Worm (Caenorhabditis elegans): ENCODE results near the gene srz-25.

Gene srz-25

DNA sequence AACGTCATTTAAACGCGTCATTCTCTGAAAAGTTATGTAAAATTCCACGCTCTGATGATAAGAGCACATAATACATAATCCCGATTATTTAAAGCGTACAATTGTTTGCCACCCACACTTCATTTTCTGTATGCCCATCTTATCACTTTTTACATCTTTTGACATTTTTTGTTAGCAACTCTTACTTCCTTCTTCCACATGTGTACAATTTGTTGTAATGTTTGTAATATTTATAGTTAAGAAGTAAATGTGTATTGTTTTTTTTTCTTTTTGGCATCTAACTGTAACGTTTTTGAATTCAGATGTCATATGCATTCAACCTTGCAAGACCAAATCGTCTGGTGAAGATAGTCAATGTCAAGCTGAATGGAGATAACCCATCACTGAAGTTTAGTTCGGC, 19.7 kb upstream of the srz-25 start, which contains the start of gene fbxa-136:
Gene fbxa-136, plus strand, starts transcription at position 301 of the 400 bp plus-strand sequence.
- no peak for TF ChIP-seq scrt-1 (GFP tag; IDR thresholded peaks at IDR 0.05)
- no peak for TF ChIP-seq hmbx-1 (tag; optimal IDR thresholded peaks at IDR 0.05)
- no peak for TF ChIP-seq flt-1 (GFP tag; IDR thresholded peaks at IDR 0.05)
- TF ChIP-seq sea-1 (GFP tag; conservative IDR thresholded peaks at IDR 0.05): no peak
- TF ChIP-seq tbx-11 (GFP tag; IDR thresholded peaks at IDR 0.05): no peak
- no peak for TF ChIP-seq F13C5.2 (tag; optimal IDR thresholded peaks at IDR 0.05)
- no peak for TF ChIP-seq hnd-1 (tag; optimal IDR thresholded peaks at IDR 0.05)
- no peak for TF ChIP-seq tbx-37 (GFP tag; conservative IDR thresholded peaks at IDR 0.05)
- no peak for TF ChIP-seq aly-1 (tag; optimal IDR thresholded peaks at IDR 0.05)
- no peak for TF ChIP-seq ceh-13 (GFP tag; optimal IDR thresholded peaks at IDR 0.05)
- TF ChIP-seq ets-7 (tag; optimal IDR thresholded peaks at IDR 0.05): no peak
- TF ChIP-seq hmg-4 (GFP tag; optimal IDR thresholded peaks at IDR 0.05): no peak
- no peak for TF ChIP-seq ama-1 (optimal IDR thresholded peaks at IDR 0.05)
- TF ChIP-seq pes-1 (GFP tag; IDR thresholded peaks at IDR 0.05): no peak
- no peak for TF ChIP-seq ceh-36 (tag; optimal IDR thresholded peaks at IDR 0.05)
- no peak for TF ChIP-seq tra-4 (tag; optimal IDR thresholded peaks at IDR 0.05)
- TF ChIP-seq B0310.2 (tag; optimal IDR thresholded peaks at IDR 0.05): no peak

DNA sequence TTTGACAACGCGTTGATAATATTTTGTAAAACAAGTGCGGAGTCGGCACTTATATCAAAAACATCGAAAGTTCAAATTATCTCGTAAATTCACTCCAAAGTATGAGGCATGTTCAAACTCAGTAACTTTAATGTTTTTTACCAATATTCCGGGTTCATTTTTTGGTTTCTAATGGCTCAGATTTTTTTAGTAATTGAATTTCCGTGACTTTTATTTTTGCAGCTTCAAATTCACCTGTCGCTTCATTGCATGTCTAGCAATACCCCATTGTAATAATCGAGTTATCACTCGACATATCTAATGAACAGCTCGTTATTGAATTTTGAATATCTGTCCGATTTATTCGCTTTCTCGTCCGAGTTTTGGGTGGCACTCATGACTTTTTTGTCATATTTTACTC, 12.7 kb upstream of the srz-25 start, which contains the start of gene srz-90:
Gene srz-90, plus strand, starts transcription at position 301 of the 400 bp plus-strand sequence.
- TF ChIP-seq tra-4 (tag; optimal IDR thresholded peaks at IDR 0.05): no peak
- TF ChIP-seq tbx-37 (GFP tag; conservative IDR thresholded peaks at IDR 0.05): no peak
- TF ChIP-seq B0310.2 (tag; optimal IDR thresholded peaks at IDR 0.05): no peak
- TF ChIP-seq aly-1 (tag; optimal IDR thresholded peaks at IDR 0.05): no peak
- no peak for TF ChIP-seq F13C5.2 (tag; optimal IDR thresholded peaks at IDR 0.05)
- TF ChIP-seq scrt-1 (GFP tag; IDR thresholded peaks at IDR 0.05): no peak
- no peak for TF ChIP-seq hmbx-1 (tag; optimal IDR thresholded peaks at IDR 0.05)
- no peak for TF ChIP-seq ceh-36 (tag; optimal IDR thresholded peaks at IDR 0.05)
- no peak for TF ChIP-seq ceh-13 (GFP tag; optimal IDR thresholded peaks at IDR 0.05)
- TF ChIP-seq hnd-1 (tag; optimal IDR thresholded peaks at IDR 0.05): no peak

DNA sequence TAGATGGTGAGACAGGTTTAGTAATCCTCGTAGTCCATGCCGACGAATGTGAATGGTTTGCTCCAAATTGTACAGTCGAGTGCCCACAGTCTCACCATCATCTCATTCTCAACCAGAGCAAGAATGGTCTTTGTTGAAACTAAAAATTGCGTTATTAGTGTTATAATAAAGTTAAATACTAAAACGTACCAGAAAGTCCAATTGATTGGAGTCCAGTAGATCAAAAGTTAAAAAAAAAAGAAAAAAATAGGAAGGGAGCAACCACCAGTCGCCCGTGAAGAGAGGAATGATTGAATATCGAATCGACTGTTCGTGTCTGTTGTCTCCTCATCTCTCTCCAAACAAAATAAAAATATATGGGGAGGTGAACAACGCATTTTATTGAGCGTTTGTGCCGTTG, 9.9 kb upstream of the srz-25 start, which contains the start of gene C18D4.12:
Gene C18D4.12, minus strand, starts transcription at position 101 of the 400 bp plus-strand sequence.
- TF ChIP-seq pes-1 (GFP tag; IDR thresholded peaks at IDR 0.05): no peak

DNA sequence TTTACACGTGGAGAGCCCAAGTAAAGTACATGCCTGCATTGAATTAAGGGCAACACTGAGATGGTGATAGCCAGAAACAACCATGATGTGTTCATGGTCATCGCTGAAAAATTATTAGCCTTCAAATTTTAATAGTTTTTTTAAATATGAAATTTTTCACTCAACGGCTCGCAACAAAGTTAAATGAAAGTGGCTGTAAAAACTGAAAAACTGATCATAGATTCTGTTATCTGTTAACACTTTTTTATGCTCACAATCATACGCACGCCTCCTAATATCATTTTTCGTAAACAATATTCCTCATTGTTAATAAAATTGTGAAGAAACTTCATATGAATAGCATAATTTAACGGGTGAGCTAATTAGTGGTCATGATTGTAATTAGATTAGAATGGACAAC, 9.0 kb upstream of the srz-25 start, which contains the start of gene C18D4.4:
Gene C18D4.4, minus strand, starts transcription at position 101 of the 400 bp plus-strand sequence.
- TF ChIP-seq ceh-13 (GFP tag; optimal IDR thresholded peaks at IDR 0.05) (no peak), aly-1 (tag; optimal IDR thresholded peaks at IDR 0.05) (no peak), sea-1 (GFP tag; conservative IDR thresholded peaks at IDR 0.05) (no peak), F13C5.2 (tag; optimal IDR thresholded peaks at IDR 0.05) (no peak), hmbx-1 (tag; optimal IDR thresholded peaks at IDR 0.05) (no peak), hmg-4 (GFP tag; optimal IDR thresholded peaks at IDR 0.05) (no peak), flt-1 (GFP tag; IDR thresholded peaks at IDR 0.05) (no peak), ama-1 (optimal IDR thresholded peaks at IDR 0.05) (no peak), tbx-37 (GFP tag; conservative IDR thresholded peaks at IDR 0.05) (no peak), scrt-1 (GFP tag; IDR thresholded peaks at IDR 0.05) (no peak), tra-4 (tag; optimal IDR thresholded peaks at IDR 0.05) (no peak)

DNA sequence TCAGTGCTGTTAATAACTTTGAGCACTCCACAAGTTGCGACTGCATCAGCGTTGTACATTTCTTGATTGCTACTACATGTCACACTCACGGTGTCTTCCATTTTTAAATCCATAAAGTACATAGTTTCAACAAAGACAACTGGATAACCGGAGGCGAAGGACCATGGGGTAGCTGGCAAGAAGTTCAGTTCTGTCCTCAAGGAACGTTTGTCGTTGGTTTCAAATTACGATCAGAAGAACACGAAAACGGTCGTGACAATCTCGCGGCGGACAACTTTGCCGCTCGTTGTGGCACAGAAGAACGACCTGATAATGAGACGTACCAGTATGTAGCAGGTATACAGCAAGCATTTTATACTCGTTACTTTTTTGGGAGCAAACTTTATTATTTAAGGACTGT, 7.7 kb upstream of the srz-25 start, which contains the start of gene C18D4.3:
Gene C18D4.3, minus strand, starts transcription at position 101 of the 400 bp plus-strand sequence.
- TF ChIP-seq pes-1 (GFP tag; IDR thresholded peaks at IDR 0.05) (no peak), B0310.2 (tag; optimal IDR thresholded peaks at IDR 0.05) (no peak), ama-1 (optimal IDR thresholded peaks at IDR 0.05) (no peak), ets-7 (tag; optimal IDR thresholded peaks at IDR 0.05) (no peak), sea-1 (GFP tag; conservative IDR thresholded peaks at IDR 0.05) (no peak), hmg-4 (GFP tag; optimal IDR thresholded peaks at IDR 0.05) (no peak), hmbx-1 (tag; optimal IDR thresholded peaks at IDR 0.05) (no peak)

DNA sequence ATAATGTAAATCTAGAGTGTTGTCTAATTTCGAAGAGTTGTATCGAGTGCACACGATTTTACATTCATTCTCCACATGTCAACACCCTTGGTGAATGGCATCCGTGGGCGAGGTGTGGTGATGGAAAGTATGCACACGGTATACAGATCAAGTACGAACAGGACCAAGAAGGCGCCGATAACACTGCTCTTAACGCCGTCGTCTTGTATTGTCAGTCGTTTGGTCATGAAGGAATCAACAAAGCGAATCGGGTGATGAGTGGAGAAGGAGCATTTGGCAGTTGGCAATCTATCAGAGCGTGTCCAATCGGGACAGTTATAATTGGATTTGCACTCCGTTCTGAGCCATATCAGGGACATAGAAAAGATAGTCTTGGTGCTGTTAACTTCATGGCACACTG, 7.2 kb upstream of the srz-25 start:
- TF ChIP-seq B0310.2 (tag; optimal IDR thresholded peaks at IDR 0.05) (no peak), flt-1 (GFP tag; IDR thresholded peaks at IDR 0.05) (no peak), sea-1 (GFP tag; conservative IDR thresholded peaks at IDR 0.05) (no peak), hmbx-1 (tag; optimal IDR thresholded peaks at IDR 0.05) (no peak), pes-1 (GFP tag; IDR thresholded peaks at IDR 0.05) (no peak), scrt-1 (GFP tag; IDR thresholded peaks at IDR 0.05) (no peak), ceh-13 (GFP tag; optimal IDR thresholded peaks at IDR 0.05) (no peak), ets-7 (tag; optimal IDR thresholded peaks at IDR 0.05) (no peak), tra-4 (tag; optimal IDR thresholded peaks at IDR 0.05) (no peak), tbx-37 (GFP tag; conservative IDR thresholded peaks at IDR 0.05) (no peak), ceh-36 (tag; optimal IDR thresholded peaks at IDR 0.05) (no peak), aly-1 (tag; optimal IDR thresholded peaks at IDR 0.05) (no peak), ama-1 (optimal IDR thresholded peaks at IDR 0.05) (no peak), F13C5.2 (tag; optimal IDR thresholded peaks at IDR 0.05) (no peak), hmg-4 (GFP tag; optimal IDR thresholded peaks at IDR 0.05) (no peak), hnd-1 (tag; optimal IDR thresholded peaks at IDR 0.05) (no peak), tbx-11 (GFP tag; IDR thresholded peaks at IDR 0.05) (no peak)

DNA sequence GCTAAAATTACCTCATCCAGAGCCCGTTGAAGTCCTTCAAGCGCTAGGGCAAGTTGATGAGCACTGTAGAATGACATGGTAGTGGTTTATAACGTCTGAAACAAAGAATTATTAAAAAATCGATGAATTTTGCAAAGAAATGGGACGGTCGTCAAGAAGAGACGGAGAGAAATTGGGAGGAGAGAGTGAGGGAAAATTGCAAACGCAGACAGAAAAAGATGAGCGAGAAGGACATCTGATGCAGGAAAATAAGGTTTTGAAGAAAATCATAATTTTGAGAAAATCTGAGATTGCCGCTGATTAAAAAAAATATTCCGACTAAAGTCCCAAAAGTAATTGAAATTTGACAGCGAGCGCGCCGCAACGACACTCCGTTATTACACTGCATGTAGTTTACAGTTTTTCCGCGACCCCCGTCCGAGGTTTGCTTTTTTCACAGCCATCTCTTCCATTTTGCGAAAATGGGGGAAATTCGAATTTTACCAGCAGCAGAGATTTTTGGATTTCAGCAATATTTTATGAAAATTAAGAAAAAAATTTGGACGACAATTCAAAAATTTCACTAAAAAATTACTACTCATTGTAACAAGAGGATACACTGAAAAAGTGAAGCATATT, 2.0 kb upstream of the srz-25 start, which contains the start of gene C18D4.6:
Gene C18D4.6, minus strand, starts transcription at position 97 of the 618 bp plus-strand sequence.
- TF ChIP-seq F13C5.2 (tag; optimal IDR thresholded peaks at IDR 0.05): no peak
- TF ChIP-seq ceh-36 (tag; optimal IDR thresholded peaks at IDR 0.05): no peak
- no peak for TF ChIP-seq scrt-1 (GFP tag; IDR thresholded peaks at IDR 0.05)
- TF ChIP-seq hnd-1 (tag; optimal IDR thresholded peaks at IDR 0.05): no peak
- no peak for TF ChIP-seq tbx-37 (GFP tag; conservative IDR thresholded peaks at IDR 0.05)
- TF ChIP-seq sea-1 (GFP tag; conservative IDR thresholded peaks at IDR 0.05): no peak
- TF ChIP-seq flt-1 (GFP tag; IDR thresholded peaks at IDR 0.05): no peak
- no peak for TF ChIP-seq hmg-4 (GFP tag; optimal IDR thresholded peaks at IDR 0.05)
- no peak for TF ChIP-seq ceh-13 (GFP tag; optimal IDR thresholded peaks at IDR 0.05)
- no peak for TF ChIP-seq hmbx-1 (tag; optimal IDR thresholded peaks at IDR 0.05)
- TF ChIP-seq aly-1 (tag; optimal IDR thresholded peaks at IDR 0.05): no peak
